Fruit fly (Drosophila melanogaster): Measurements from ENCODE around the gene Ndc80.

Ndc80 gene

dm6 chrX:13643961-13644360 is 32.1 kb upstream of the Ndc80 start (continued):
- TF ChIP-seq ase (GFP tag; IDR thresholded peaks at IDR 0.05) (peak; percentile 66; the same call in 2 of the 3 replicates), CG32767 (GFP tag; IDR thresholded peaks at IDR 0.05) (0 out of 2 replicates have a peak, but pooled peaks have one; percentile 16), CG8359 (GFP tag; optimal IDR thresholded peaks at IDR 0.05; ENCODE audit: borderline replicate concordance) (no peak), E2f1 (GFP tag; IDR thresholded peaks at IDR 0.05) (peak; percentile 63; the same call in 1 of the 2 replicates), lola (GFP tag; optimal IDR thresholded peaks at IDR 0.05) (no peak), Gug (GFP tag; IDR thresholded peaks at IDR 0.05) (0 out of 4 replicates have a peak, but pooled peaks have one; percentile 10), Bdp1 (GFP tag; optimal IDR thresholded peaks at IDR 0.05) (peak; percentile 2), bcd (GFP tag; optimal IDR thresholded peaks at IDR 0.05) (peak; percentile 45), HLH54F (GFP tag; optimal IDR thresholded peaks at IDR 0.05) (peak; percentile 11), MBD-R2 (GFP tag; IDR thresholded peaks at IDR 0.05) (no peak), H2.0 (GFP tag; IDR thresholded peaks at IDR 0.05) (peak; percentile 42; the same call in 1 of the 2 replicates), Opbp (GFP tag; IDR thresholded peaks at IDR 0.05; ENCODE audit: partially characterized antibody) (no peak), ATbp (GFP tag; optimal IDR thresholded peaks at IDR 0.05) (peak; percentile 25), CG12769 (tag; optimal IDR thresholded peaks at IDR 0.05) (peak; percentile 15), prd (optimal IDR thresholded peaks at IDR 0.05) (no peak), prd (GFP tag; IDR thresholded peaks at IDR 0.05) (peak; percentile 81), Mrtf (GFP tag; IDR thresholded peaks at IDR 0.05) (no peak), PHDP (tag; optimal IDR thresholded peaks at IDR 0.05) (peak; percentile 45), CG32772 (GFP tag; IDR thresholded peaks at IDR 0.05) (peak; percentile 73), pb (GFP tag; optimal IDR thresholded peaks at IDR 0.05) (no peak), CG13894 (tag; optimal IDR thresholded peaks at IDR 0.05) (no peak), CG10431 (GFP tag; optimal IDR thresholded peaks at IDR 0.05) (no peak), CG8281 (tag; optimal IDR thresholded peaks at IDR 0.05) (no peak), CG12155 (GFP tag; optimal IDR thresholded peaks at IDR 0.05) (peak; percentile 29), Sin3A (optimal IDR thresholded peaks at IDR 0.05) (no peak), fd64A (GFP tag; optimal IDR thresholded peaks at IDR 0.05) (no peak), ttk (GFP tag; IDR thresholded peaks at IDR 0.05) (peak; percentile 71), NFAT (GFP tag; IDR thresholded peaks at IDR 0.05) (peak; percentile 84; the same call in 1 of the 2 replicates), Bteb2 (GFP tag; optimal IDR thresholded peaks at IDR 0.05) (no peak), Hr3 (GFP tag; optimal IDR thresholded peaks at IDR 0.05) (peak; percentile 35), CG6791 (GFP tag; IDR thresholded peaks at IDR 0.05; ENCODE audit: partially characterized antibody) (no peak), dm (GFP tag; optimal IDR thresholded peaks at IDR 0.05) (no peak), CG10654 (GFP tag; optimal IDR thresholded peaks at IDR 0.05) (peak; percentile 54), phol (tag; optimal IDR thresholded peaks at IDR 0.05) (peak; percentile 63), tna (GFP tag; IDR thresholded peaks at IDR 0.05; ENCODE audit: partially characterized antibody) (no peak), org-1 (GFP tag; optimal IDR thresholded peaks at IDR 0.05) (peak; percentile 8), seq (GFP tag; IDR thresholded peaks at IDR 0.05) (no peak), CG4617 (GFP tag; optimal IDR thresholded peaks at IDR 0.05; ENCODE audit: borderline replicate concordance) (no peak), CG15011 (GFP tag; optimal IDR thresholded peaks at IDR 0.05) (peak; percentile 30), slp2 (GFP tag; optimal IDR thresholded peaks at IDR 0.05) (peak; percentile 15), Usf (GFP tag; optimal IDR thresholded peaks at IDR 0.05) (no peak), esg (GFP tag; conservative IDR thresholded peaks at IDR 0.05) (peak; percentile 57), CG10543 (GFP tag; optimal IDR thresholded peaks at IDR 0.05) (no peak), CG1024 (GFP tag; IDR thresholded peaks at IDR 0.05) (peak; percentile 75), sisA (GFP tag; IDR thresholded peaks at IDR 0.05) (peak; percentile 71), CG1792 (GFP tag; optimal IDR thresholded peaks at IDR 0.05) (peak; percentile 43), D (optimal IDR thresholded peaks at IDR 0.05) (no peak), D (GFP tag; optimal IDR thresholded peaks at IDR 0.05) (peak; percentile 28), HmgZ (tag; optimal IDR thresholded peaks at IDR 0.05) (no peak), CG11560 (tag; IDR thresholded peaks at IDR 0.05) (no peak), CG6813 (GFP tag; optimal IDR thresholded peaks at IDR 0.05) (peak; percentile 36), CG3281 (GFP tag; optimal IDR thresholded peaks at IDR 0.05) (peak; percentile 28)
